Fruit fly (Drosophila melanogaster): ENCODE measurements around the gene CG3526.

CG3526 gene

dm6 chrX:2919742-2920141 lies 29.2 kb downstream of the CG3526 start, which contains the start of gene CG3588 (continued):
- peak; percentile 18 for TF ChIP-seq CG18764 (GFP tag; optimal IDR thresholded peaks at IDR 0.05)
- no peak for TF ChIP-seq insv (GFP tag; optimal IDR thresholded peaks at IDR 0.05)
- peak; percentile 87 for TF ChIP-seq Dbx (GFP tag; IDR thresholded peaks at IDR 0.05)
- peak; percentile 83 for TF ChIP-seq CG3847 (GFP tag; IDR thresholded peaks at IDR 0.05)
- no peak for TF ChIP-seq D (optimal IDR thresholded peaks at IDR 0.05)
- TF ChIP-seq D (GFP tag; optimal IDR thresholded peaks at IDR 0.05), result no peak
- TF ChIP-seq Asciz (GFP tag; optimal IDR thresholded peaks at IDR 0.05), result peak; percentile 37
- TF ChIP-seq Dip3 (GFP tag; optimal IDR thresholded peaks at IDR 0.05), result peak; percentile 59
- TF ChIP-seq pan (optimal IDR thresholded peaks at IDR 0.05), result no peak
- TF ChIP-seq pan (GFP tag; optimal IDR thresholded peaks at IDR 0.05 in 1 of 2, IDR thresholded peaks at IDR 0.05 in 1 of 2), result peak in 1 of 2 experiments; percentile 80
- TF ChIP-seq Ptx1 (GFP tag; IDR thresholded peaks at IDR 0.05), result peak; percentile 77
- no peak for TF ChIP-seq Kr (GFP tag; optimal IDR thresholded peaks at IDR 0.05)
- TF ChIP-seq sens-2 (GFP tag; IDR thresholded peaks at IDR 0.05), result no peak
- peak; percentile 77 for TF ChIP-seq zfh2 (GFP tag; optimal IDR thresholded peaks at IDR 0.05)
- peak; percentile 33 for TF ChIP-seq CG4820 (GFP tag; optimal IDR thresholded peaks at IDR 0.05)
- no peak for TF ChIP-seq jigr1 (GFP tag; IDR thresholded peaks at IDR 0.05)
- TF ChIP-seq Hmr (GFP tag; optimal IDR thresholded peaks at IDR 0.05), result peak; percentile 71
- 0 out of 2 replicates have a peak, but pooled peaks have one; percentile 33 for TF ChIP-seq CG1024 (GFP tag; IDR thresholded peaks at IDR 0.05)
- TF ChIP-seq CTCF (GFP tag; optimal IDR thresholded peaks at IDR 0.05), result no peak
- TF ChIP-seq D19A (tag; optimal IDR thresholded peaks at IDR 0.05), result no peak
- peak; percentile 30 for TF ChIP-seq CG9876 (GFP tag; optimal IDR thresholded peaks at IDR 0.05)
- TF ChIP-seq CG7556 (GFP tag; optimal IDR thresholded peaks at IDR 0.05), result peak; percentile 61
- TF ChIP-seq onecut (GFP tag; IDR thresholded peaks at IDR 0.05), result peak; percentile 56; the same call in 1 of the 2 replicates
- peak; percentile 57 for TF ChIP-seq CG18619 (GFP tag; optimal IDR thresholded peaks at IDR 0.05)
- peak; percentile 81 for TF ChIP-seq CG12744 (GFP tag; optimal IDR thresholded peaks at IDR 0.05)
- no peak for TF ChIP-seq HmgD (GFP tag; optimal IDR thresholded peaks at IDR 0.05)
- TF ChIP-seq nau (GFP tag; optimal IDR thresholded peaks at IDR 0.05), result peak; percentile 41
- peak; percentile 38; the same call in 2 of the 3 replicates for TF ChIP-seq croc (GFP tag; conservative IDR thresholded peaks at IDR 0.05)
- no peak for TF ChIP-seq CG8359 (GFP tag; optimal IDR thresholded peaks at IDR 0.05; ENCODE audit: borderline replicate concordance)
- TF ChIP-seq her (GFP tag; optimal IDR thresholded peaks at IDR 0.05), result peak; percentile 85
- TF ChIP-seq Dek (tag; optimal IDR thresholded peaks at IDR 0.05), result peak; percentile 69
- peak; percentile 78 for TF ChIP-seq CG30403 (GFP tag; optimal IDR thresholded peaks at IDR 0.05)
- TF ChIP-seq klu (GFP tag; IDR thresholded peaks at IDR 0.05), result peak; percentile 69
- peak; percentile 52 for TF ChIP-seq az2 (GFP tag; optimal IDR thresholded peaks at IDR 0.05)
- TF ChIP-seq CG8944 (GFP tag; optimal IDR thresholded peaks at IDR 0.05), result peak; percentile 50
- TF ChIP-seq CG11504 (tag; optimal IDR thresholded peaks at IDR 0.05), result peak; percentile 76
- no peak for TF ChIP-seq cad (GFP tag; optimal IDR thresholded peaks at IDR 0.05)
- peak; percentile 65 for TF ChIP-seq CG7786 (GFP tag; optimal IDR thresholded peaks at IDR 0.05)
- TF ChIP-seq chn (GFP tag; optimal IDR thresholded peaks at IDR 0.05), result peak; percentile 36
- peak; percentile 20 for TF ChIP-seq CG31365 (tag; optimal IDR thresholded peaks at IDR 0.05)
- TF ChIP-seq CG33557 (GFP tag; optimal IDR thresholded peaks at IDR 0.05), result no peak
- peak; percentile 26 for TF ChIP-seq CG7987 (GFP tag; optimal IDR thresholded peaks at IDR 0.05)
- peak; percentile 11 for TF ChIP-seq CG12769 (tag; optimal IDR thresholded peaks at IDR 0.05)
- TF ChIP-seq BEAF-32 (GFP tag; optimal IDR thresholded peaks at IDR 0.05), result no peak
- TF ChIP-seq gcm2 (GFP tag; optimal IDR thresholded peaks at IDR 0.05), result peak; percentile 2
- no peak for TF ChIP-seq Mes4 (GFP tag; optimal IDR thresholded peaks at IDR 0.05)
- peak; percentile 87 for TF ChIP-seq CG13624 (GFP tag; optimal IDR thresholded peaks at IDR 0.05)
- peak; percentile 2 for TF ChIP-seq oc (tag; optimal IDR thresholded peaks at IDR 0.05)
- TF ChIP-seq eve (GFP tag; optimal IDR thresholded peaks at IDR 0.05), result peak in 1 of 2 experiments; percentile 74
- TF ChIP-seq CG17829 (tag; optimal IDR thresholded peaks at IDR 0.05), result peak; percentile 28
- TF ChIP-seq CG2199 (GFP tag; IDR thresholded peaks at IDR 0.05), result no peak
- peak; percentile 16 for TF ChIP-seq Vsx1 (GFP tag; optimal IDR thresholded peaks at IDR 0.05)
- no peak for TF ChIP-seq sens (GFP tag)
